Worm (Caenorhabditis elegans) whole organism, L2 larva: ENCODE measurements around the gene sam-10.

ENCODE experiments used
- C34F6.9 ChIP-seq: fragments of 150-350 bp; optimal IDR thresholded peaks from 2 replicates; lab custom pipeline; 2014; ENCODE audit warnings: missing biosample characterization, missing genetic modification characterization
- R02D3.7 ChIP-seq: fragments of 150-350 bp; optimal IDR thresholded peaks from 2 replicates; lab custom pipeline; 2014; ENCODE audit warnings: missing biosample characterization, missing genetic modification characterization
- Y55F3AM.14 ChIP-seq: fragments of 200-800 bp; sonication (Bioruptor generic); optimal IDR thresholded peaks from 2 replicates; lab custom pipeline; 2018; ENCODE audit warnings: mild to moderate bottlenecking, missing genetic modification characterization, missing compliant biosample characterization
- ZK546.5 ChIP-seq: sonication (generic microtip); optimal IDR thresholded peaks from 2 replicates; lab custom pipeline; 2017; ENCODE audit warnings: missing biosample characterization, missing genetic modification characterization
- ama-1 ChIP-seq: fragments of 150-350 bp; optimal IDR thresholded peaks from 2 replicates; lab custom pipeline; 2018; ENCODE audit warnings: inconsistent platforms
- blmp-1 ChIP-seq: sonication (generic microtip); optimal IDR thresholded peaks from 2 replicates; lab custom pipeline; 2017; ENCODE audit warnings: missing genetic modification characterization, mild to moderate bottlenecking, missing compliant biosample characterization, antibody characterized with exemption, moderate library complexity; ENCODE audit not compliant: insufficient read depth
- ceh-16 ChIP-seq: fragments of 150-350 bp; optimal IDR thresholded peaks from 2 replicates; lab custom pipeline; 2014; ENCODE audit warnings: missing biosample characterization, missing genetic modification characterization
- ceh-82 ChIP-seq: fragments of 150-350 bp; optimal IDR thresholded peaks from 2 replicates; lab custom pipeline; 2014; ENCODE audit warnings: missing biosample characterization, missing genetic modification characterization
- crh-2 ChIP-seq: sonication (generic microtip); optimal IDR thresholded peaks from 2 replicates; lab custom pipeline; 2017; ENCODE audit warnings: missing biosample characterization, missing genetic modification characterization
- dmd-4 ChIP-seq: sonication (generic microtip); optimal IDR thresholded peaks from 2 replicates; lab custom pipeline; 2017; ENCODE audit warnings: missing biosample characterization, missing genetic modification characterization
- elt-1 ChIP-seq: fragments of 150-350 bp; optimal IDR thresholded peaks from 2 replicates; lab custom pipeline; 2014; ENCODE audit warnings: missing biosample characterization, missing genetic modification characterization
- fos-1 ChIP-seq: fragments of 150-350 bp; optimal IDR thresholded peaks from 2 replicates; lab custom pipeline; 2014; ENCODE audit warnings: missing biosample characterization, missing genetic modification characterization
- gmeb-1 ChIP-seq: fragments of 150-350 bp; optimal IDR thresholded peaks from 2 replicates; lab custom pipeline; 2014; ENCODE audit warnings: missing biosample characterization, missing genetic modification characterization
- lin-11 ChIP-seq: fragments of 150-350 bp; sonication (generic microtip); optimal IDR thresholded peaks from 2 replicates; lab custom pipeline; 2014; ENCODE audit warnings: missing biosample characterization, missing genetic modification characterization, inconsistent platforms, mixed read lengths
- lin-39 ChIP-seq: fragments of 150-350 bp; optimal IDR thresholded peaks from 2 replicates; lab custom pipeline; 2014; ENCODE audit warnings: missing biosample characterization, missing genetic modification reagents, missing genetic modification characterization
- mdl-1 ChIP-seq, 2 experiments: fragments of 150-350 bp in 1 of 2; sonication (generic microtip) in 1 of 2; optimal IDR thresholded peaks; 2 replicates each; lab custom pipeline; 2017; ENCODE audit warnings: missing biosample characterization in 2 of 2, missing genetic modification characterization in 2 of 2
- nhr-10 ChIP-seq: sonication (generic microtip); optimal IDR thresholded peaks from 2 replicates; lab custom pipeline; 2017; ENCODE audit warnings: missing biosample characterization, missing genetic modification characterization
- nhr-11 ChIP-seq: fragments of 150-350 bp; optimal IDR thresholded peaks from 2 replicates; lab custom pipeline; 2014; ENCODE audit warnings: missing biosample characterization, missing genetic modification characterization
- nhr-129 ChIP-seq: fragments of 150-350 bp; optimal IDR thresholded peaks from 2 replicates; lab custom pipeline; 2014; ENCODE audit warnings: missing biosample characterization, missing genetic modification characterization
- nhr-21 ChIP-seq: fragments of 150-350 bp; optimal IDR thresholded peaks from 2 replicates; lab custom pipeline; 2014; ENCODE audit warnings: missing biosample characterization, missing genetic modification characterization
- nhr-23 ChIP-seq: fragments of 150-350 bp; optimal IDR thresholded peaks from 2 replicates; lab custom pipeline; 2014; ENCODE audit warnings: missing biosample characterization, missing genetic modification reagents, missing genetic modification characterization
- nhr-25 ChIP-seq: fragments of 150-350 bp; sonication (generic microtip); optimal IDR thresholded peaks from 3 replicates; lab custom pipeline; 2014; ENCODE audit warnings: missing biosample characterization, missing genetic modification characterization
- nhr-77 ChIP-seq: fragments of 150-350 bp; optimal IDR thresholded peaks from 2 replicates; lab custom pipeline; 2014; ENCODE audit warnings: missing biosample characterization, missing genetic modification characterization
- peb-1 ChIP-seq: fragments of 150-350 bp; optimal IDR thresholded peaks from 2 replicates; lab custom pipeline; 2014; ENCODE audit warnings: missing biosample characterization, missing genetic modification characterization
- sem-4 ChIP-seq: fragments of 150-350 bp; optimal IDR thresholded peaks from 2 replicates; lab custom pipeline; 2014; ENCODE audit warnings: missing biosample characterization, missing genetic modification reagents, missing genetic modification characterization
- skn-1 ChIP-seq: sonication (generic microtip); optimal IDR thresholded peaks from 2 replicates; lab custom pipeline; 2017; ENCODE audit warnings: missing biosample characterization, missing genetic modification characterization
- sma-3 ChIP-seq: sonication (generic microtip); optimal IDR thresholded peaks from 2 replicates; lab custom pipeline; 2016; ENCODE audit warnings: missing genetic modification reagents, missing genetic modification characterization, missing compliant biosample characterization
- sma-9 ChIP-seq, 2 experiments: fragments of 150-350 bp in 1 of 2; sonication (generic microtip) in 1 of 2; optimal IDR thresholded peaks; 2 replicates each; lab custom pipeline; 2014 to 2016; ENCODE audit warnings: missing genetic modification characterization in 2 of 2, mild to moderate bottlenecking in 1 of 2, missing biosample characterization in 1 of 2, missing compliant biosample characterization in 1 of 2, missing genetic modification reagents in 1 of 2, moderate library complexity in 1 of 2
- unc-55 ChIP-seq: fragments of 150-350 bp; sonication (generic microtip); optimal IDR thresholded peaks from 3 replicates; lab custom pipeline; 2014; ENCODE audit warnings: missing biosample characterization, missing genetic modification reagents, missing genetic modification characterization
- unc-62 ChIP-seq: fragments of 150-350 bp; optimal IDR thresholded peaks from 2 replicates; lab custom pipeline; 2014; ENCODE audit warnings: missing biosample characterization, missing genetic modification reagents, missing genetic modification characterization
- zag-1 ChIP-seq: fragments of 150-350 bp; optimal IDR thresholded peaks from 2 replicates; lab custom pipeline; 2014; ENCODE audit warnings: missing biosample characterization, missing genetic modification characterization
- ztf-11 ChIP-seq: sonication (generic microtip); optimal IDR thresholded peaks from 2 replicates; lab custom pipeline; 2017; ENCODE audit warnings: missing biosample characterization, missing genetic modification characterization
- ztf-4 ChIP-seq: fragments of 150-350 bp; optimal IDR thresholded peaks from 2 replicates; lab custom pipeline; 2014; ENCODE audit warnings: missing biosample characterization, missing genetic modification characterization

sam-10 gene

ce11 chrII:13326478-13326877, 3.8 kb downstream of the sam-10 start:
- TF ChIP-seq nhr-21 (tag; lab: Kevin White, UChicago) (no peak), sma-3 (GFP tag; lab: Kevin White, UChicago) (no peak), crh-2 (no peak), sem-4 (tag; lab: Kevin White, UChicago) (no peak), zag-1 (no peak), ztf-4 (tag; lab: Kevin White, UChicago) (no peak), R02D3.7 (no peak), gmeb-1 (no peak), ceh-82 (tag; lab: Kevin White, UChicago) (no peak), skn-1 (tag; lab: Kevin White, UChicago) (no peak), lin-11 (tag; lab: Kevin White, UChicago) (no peak), nhr-77 (tag; lab: Kevin White, UChicago) (no peak), elt-1 (tag; lab: Kevin White, UChicago) (no peak), mdl-1 (tag; optimal IDR thresholded peaks at IDR 0.05; lab: Kevin White, UChicago) (no peak), blmp-1 (tag; lab: Kevin White, UChicago) (no peak), nhr-23 (tag; lab: Kevin White, UChicago) (no peak), ztf-11 (tag; lab: Kevin White, UChicago) (no peak)

- TF ChIP-seq unc-55 (GFP tag; lab: Kevin White, UChicago) = no peak
Observed at ce11 chrII:13325290-13325689, 5.0 kb downstream of the sam-10 start.

- TF ChIP-seq nhr-21 (tag; lab: Kevin White, UChicago) (no peak), ama-1 (lab: Kevin White, UChicago) (no peak), R02D3.7 (no peak), ceh-82 (tag; lab: Kevin White, UChicago) (no peak), mdl-1 (tag; optimal IDR thresholded peaks at IDR 0.05; lab: Kevin White, UChicago) (no peak), nhr-25 (no peak), peb-1 (tag; lab: Kevin White, UChicago) (no peak), C34F6.9 (tag; lab: Kevin White, UChicago) (no peak), blmp-1 (tag; lab: Kevin White, UChicago) (no peak), dmd-4 (tag; lab: Kevin White, UChicago) (no peak), nhr-129 (tag; lab: Kevin White, UChicago) (no peak), gmeb-1 (no peak), nhr-10 (tag; lab: Kevin White, UChicago) (no peak), ZK546.5 (tag; lab: Kevin White, UChicago) (no peak), ceh-16 (tag; lab: Kevin White, UChicago) (no peak)
Observed at ce11 chrII:13321235-13321634, 9.1 kb downstream of the sam-10 start.

- no peak for TF ChIP-seq nhr-11 (tag; lab: Kevin White, UChicago)
- TF ChIP-seq ztf-11 (tag; lab: Kevin White, UChicago) = no peak
- no peak for TF ChIP-seq unc-62
- TF ChIP-seq fos-1 = no peak
Observed at ce11 chrII:13320811-13321210, 9.5 kb downstream of the sam-10 start, which contains the start of gene mac-1. Gene mac-1, minus strand, starts transcription at chrII:13320911.

ce11 chrII:13316630-13317029, 13.7 kb downstream of the sam-10 start:
- TF ChIP-seq peb-1 (tag; lab: Kevin White, UChicago) = no peak
- TF ChIP-seq nhr-21 (tag; lab: Kevin White, UChicago) = no peak
- no peak for TF ChIP-seq dmd-4 (tag; lab: Kevin White, UChicago)
- no peak for TF ChIP-seq nhr-11 (tag; lab: Kevin White, UChicago)
- no peak for TF ChIP-seq Y55F3AM.14
- TF ChIP-seq ceh-16 (tag; lab: Kevin White, UChicago) = no peak
- TF ChIP-seq zag-1 = no peak
- no peak for TF ChIP-seq mdl-1 (tag; optimal IDR thresholded peaks at IDR 0.05; lab: Kevin White, UChicago)
- TF ChIP-seq ceh-82 (tag; lab: Kevin White, UChicago) = no peak
- TF ChIP-seq nhr-23 (tag; lab: Kevin White, UChicago) = no peak
- TF ChIP-seq unc-55 (GFP tag; lab: Kevin White, UChicago) = no peak
- TF ChIP-seq gmeb-1 = no peak
- no peak for TF ChIP-seq sma-9 (GFP tag; optimal IDR thresholded peaks at IDR 0.05; lab: Kevin White, UChicago)
- TF ChIP-seq sma-9 (tag; optimal IDR thresholded peaks at IDR 0.05; lab: Kevin White, UChicago) = no peak
- no peak for TF ChIP-seq lin-39 (tag; lab: Kevin White, UChicago)
- TF ChIP-seq, all 48 proteins: peak for 0
